Fruit fly (Drosophila melanogaster) whole organism, adult: ENCODE results near the gene CG31380.

Experiments used
- CG11617 ChIP-seq: fragments of 200-800 bp; sonication (Bioruptor generic); optimal IDR thresholded peaks from 2 replicates; lab custom pipeline; 2017; ENCODE audit warnings: mild to moderate bottlenecking, missing biosample characterization, missing genetic modification reagents, missing genetic modification characterization
- CG12768 ChIP-seq: fragments of 200-800 bp; sonication (Bioruptor generic); optimal IDR thresholded peaks from 2 replicates; lab custom pipeline; 2017; ENCODE audit warnings: missing biosample characterization, missing genetic modification characterization, mild to moderate bottlenecking, moderate library complexity, missing genetic modification reagents
- CG14711 ChIP-seq: fragments of 200-800 bp; sonication (Bioruptor generic); optimal IDR thresholded peaks from 2 replicates; lab custom pipeline; 2018; ENCODE audit warnings: missing biosample characterization, mild to moderate bottlenecking, missing genetic modification characterization, moderate library complexity
- CG1620 ChIP-seq: fragments of 200-800 bp; sonication (Bioruptor generic); optimal IDR thresholded peaks from 2 replicates; lab custom pipeline; 2016; ENCODE audit warnings: missing biosample characterization, missing genetic modification characterization
- CG33017 ChIP-seq: fragments of 200-800 bp; sonication (Bioruptor generic); optimal IDR thresholded peaks from 2 replicates; lab custom pipeline; 2018; ENCODE audit warnings: missing biosample characterization, mild to moderate bottlenecking, missing genetic modification characterization, moderate library complexity
- CG5204 ChIP-seq: fragments of 200-800 bp; sonication (Bioruptor generic); optimal IDR thresholded peaks from 2 replicates; lab custom pipeline; 2016; ENCODE audit warnings: missing biosample characterization, missing genetic modification characterization
- CG7045 ChIP-seq: fragments of 200-800 bp; sonication (Bioruptor generic); optimal IDR thresholded peaks from 2 replicates; lab custom pipeline; 2017; ENCODE audit warnings: missing biosample characterization, mild to moderate bottlenecking, missing genetic modification characterization
- CG7101 ChIP-seq: fragments of 200-800 bp; sonication (Bioruptor generic); optimal IDR thresholded peaks from 2 replicates; lab custom pipeline; 2018; ENCODE audit warnings: missing biosample characterization, mild to moderate bottlenecking, missing genetic modification characterization, moderate library complexity
- Clk ChIP-seq: fragments of 200-800 bp; sonication (Bioruptor generic); optimal IDR thresholded peaks from 2 replicates; lab custom pipeline; 2017; ENCODE audit warnings: missing biosample characterization, missing genetic modification characterization
- Crg-1 ChIP-seq: fragments of 200-800 bp; sonication (Bioruptor generic); optimal IDR thresholded peaks from 2 replicates; lab custom pipeline; 2016; ENCODE audit warnings: missing biosample characterization, missing genetic modification characterization
- Hr96 ChIP-seq: fragments of 200-800 bp; sonication (Bioruptor generic); optimal IDR thresholded peaks from 2 replicates; lab custom pipeline; 2016; ENCODE audit warnings: missing biosample characterization, missing genetic modification characterization
- Mnt ChIP-seq: fragments of 200-800 bp; sonication (Bioruptor generic); optimal IDR thresholded peaks from 2 replicates; lab custom pipeline; 2016; ENCODE audit warnings: missing biosample characterization, mild to moderate bottlenecking, missing genetic modification characterization
- bab1 ChIP-seq: fragments of 200-800 bp; sonication (Bioruptor generic); optimal IDR thresholded peaks from 3 replicates; lab custom pipeline; 2019; ENCODE audit warnings: missing biosample characterization, mild to moderate bottlenecking, missing genetic modification characterization, moderate library complexity
- cic ChIP-seq: fragments of 200-800 bp; sonication (Bioruptor generic); optimal IDR thresholded peaks from 2 replicates; lab custom pipeline; 2017; ENCODE audit warnings: missing biosample characterization, mild to moderate bottlenecking, missing genetic modification characterization, moderate library complexity
- cnc ChIP-seq, 2 experiments: fragments of >200 bp; optimal IDR thresholded peaks; 2 replicates each; lab custom pipeline; 2017
- kay ChIP-seq: fragments of 200-800 bp; sonication (Bioruptor generic); peaks from one replicate; lab custom pipeline; 2016; ENCODE audit warnings: missing biosample characterization, missing genetic modification characterization, borderline replicate concordance
- ovo ChIP-seq: fragments of 200-800 bp; sonication (Bioruptor generic); optimal IDR thresholded peaks from 2 replicates; lab custom pipeline; 2016; ENCODE audit warnings: missing biosample characterization, missing genetic modification characterization
- pad ChIP-seq: fragments of 200-800 bp; sonication (Bioruptor generic); optimal IDR thresholded peaks from 3 replicates; lab custom pipeline; 2017; ENCODE audit warnings: missing biosample characterization, missing genetic modification characterization, mild to moderate bottlenecking, moderate library complexity, missing genetic modification reagents
- tj ChIP-seq: fragments of 200-800 bp; sonication (Bioruptor generic); optimal IDR thresholded peaks from 3 replicates; lab custom pipeline; 2017; ENCODE audit warnings: missing biosample characterization, mild to moderate bottlenecking, missing genetic modification characterization, moderate library complexity
- toe ChIP-seq: fragments of 200-800 bp; sonication (Bioruptor generic); optimal IDR thresholded peaks from 2 replicates; lab custom pipeline; 2016; ENCODE audit warnings: missing biosample characterization, missing genetic modification characterization

Gene CG31380

dm6 chr3R:25759430-25759829 lies 29.8 kb downstream of the CG31380 start:
- no peak for TF ChIP-seq CG7101
- TF ChIP-seq ovo (GFP tag; lab: Kevin White, UChicago): no peak
- no peak for TF ChIP-seq kay (GFP tag; lab: Kevin White, UChicago)
- no peak for TF ChIP-seq CG1620
- no peak for TF ChIP-seq pad (GFP tag; lab: Kevin White, UChicago)
- no peak for TF ChIP-seq CG12768 (GFP tag; lab: Kevin White, UChicago)
- no peak for TF ChIP-seq Hr96 (GFP tag; lab: Kevin White, UChicago)
- no peak for TF ChIP-seq CG33017 (tag; lab: Kevin White, UChicago)

- TF ChIP-seq pad (GFP tag; lab: Kevin White, UChicago): no peak
- no peak for TF ChIP-seq ovo (GFP tag; lab: Kevin White, UChicago)
These were observed 33.3 kb downstream of the CG31380 start for dm6 chr3R:25755864-25756507.

DNA sequence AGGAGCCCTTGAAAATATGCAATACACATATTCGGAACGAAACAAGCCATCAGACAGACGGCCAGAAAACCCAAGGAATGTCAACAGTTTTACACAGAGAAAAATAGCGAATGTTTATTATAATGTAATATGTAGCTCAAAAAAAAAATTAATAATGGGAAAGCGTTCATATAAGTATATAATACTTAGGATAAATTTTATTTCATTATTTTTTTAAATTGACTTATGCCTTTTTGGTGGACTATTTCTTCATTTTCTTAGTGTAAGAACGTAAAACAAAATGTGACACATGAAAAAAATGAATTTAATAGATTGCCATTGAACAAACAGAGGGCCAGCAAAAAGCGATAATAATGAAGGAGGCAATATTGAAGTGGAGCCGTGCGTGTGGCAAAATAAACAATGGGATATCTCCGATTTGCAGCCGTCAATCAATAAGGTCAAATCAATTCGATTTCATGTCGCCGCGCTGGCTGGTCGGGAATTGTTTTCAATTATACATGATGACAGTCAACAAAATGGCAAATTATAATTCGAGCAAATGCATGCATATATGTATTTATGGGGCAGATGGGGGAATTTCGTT lies 34.3 kb downstream of the CG31380 start:
- TF ChIP-seq cic (GFP tag; lab: Kevin White, UChicago) (peak; percentile 20), CG11617 (GFP tag; lab: Kevin White, UChicago) (no peak)

dm6 chr3R:25753798-25754197 lies 35.5 kb downstream of the CG31380 start:
- TF ChIP-seq Hr96 (GFP tag; lab: Kevin White, UChicago) (no peak), Clk (GFP tag; lab: Kevin White, UChicago) (no peak), CG33017 (tag; lab: Kevin White, UChicago) (no peak), CG12768 (GFP tag; lab: Kevin White, UChicago) (no peak), bab1 (GFP tag; lab: Kevin White, UChicago) (no peak), Mnt (GFP tag; lab: Kevin White, UChicago) (no peak), Crg-1 (GFP tag; lab: Kevin White, UChicago) (no peak), cnc (optimal IDR thresholded peaks at IDR 0.05; lab: Kevin White, UChicago) (no peak), CG14711 (tag; lab: Kevin White, UChicago) (no peak), CG11617 (GFP tag; lab: Kevin White, UChicago) (no peak), CG1620 (no peak), toe (no peak)

dm6 chr3R:25740348-25740751 lies 48.9 kb downstream of the CG31380 start, which contains the start of gene LpR2:
Gene LpR2, minus strand, starts transcription at chr3R:25740465.
- TF ChIP-seq Hr96 (GFP tag; lab: Kevin White, UChicago) (peak; percentile 41), kay (GFP tag; lab: Kevin White, UChicago) (peak; percentile 42), CG12768 (GFP tag; lab: Kevin White, UChicago) (peak; percentile 34), ovo (GFP tag; lab: Kevin White, UChicago) (peak; percentile 81), tj (GFP tag; lab: Kevin White, UChicago) (no peak), cnc (optimal IDR thresholded peaks at IDR 0.05; lab: Kevin White, UChicago) (no peak), CG7101 (no peak), toe (no peak), pad (GFP tag; lab: Kevin White, UChicago) (peak; percentile 95), Mnt (GFP tag; lab: Kevin White, UChicago) (peak; percentile 86), CG5204 (GFP tag; lab: Kevin White, UChicago) (no peak), CG33017 (tag; lab: Kevin White, UChicago) (peak; percentile 45), CG7045 (GFP tag; lab: Kevin White, UChicago) (no peak), CG14711 (tag; lab: Kevin White, UChicago) (no peak), bab1 (GFP tag; lab: Kevin White, UChicago) (peak; percentile 50), cic (GFP tag; lab: Kevin White, UChicago) (peak; percentile 52), CG1620 (no peak), Clk (GFP tag; lab: Kevin White, UChicago) (no peak)

DNA sequence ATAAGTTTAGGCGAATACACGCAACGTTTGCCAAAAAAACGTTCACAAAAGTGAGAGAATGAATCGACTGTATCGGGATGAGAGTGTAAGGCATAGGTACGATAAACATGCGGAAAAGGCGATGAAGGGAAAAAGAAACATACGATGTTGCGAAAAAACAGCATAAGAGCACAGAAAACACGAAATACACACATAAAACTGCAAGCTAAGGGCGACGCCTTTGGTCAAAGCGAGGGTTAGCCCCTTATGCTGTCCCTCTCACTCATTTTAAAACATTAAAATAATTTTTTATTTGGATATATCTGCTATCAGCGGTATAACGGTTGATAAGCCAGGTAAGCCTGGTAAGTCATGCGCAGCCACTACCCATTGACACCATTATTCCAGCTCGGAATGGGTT lies 49.5 kb downstream of the CG31380 start:
- TF ChIP-seq Crg-1 (GFP tag; lab: Kevin White, UChicago) (no peak), cnc (optimal IDR thresholded peaks at IDR 0.05; lab: Kevin White, UChicago) (no peak), kay (GFP tag; lab: Kevin White, UChicago) (peak; percentile 44), tj (GFP tag; lab: Kevin White, UChicago) (peak; percentile 96)
